Fruit fly (Drosophila melanogaster): Measurements from ENCODE around the gene Ipp.

Ipp gene

dm6 chr3R:13984922-13985581 is 26.5 kb downstream of the Ipp start (continued):
- peak; percentile 58 for TF ChIP-seq CG8359 (GFP tag; optimal IDR thresholded peaks at IDR 0.05; ENCODE audit: borderline replicate concordance)
- TF ChIP-seq CG7839 (tag; optimal IDR thresholded peaks at IDR 0.05), result peak; percentile 70
- peak; percentile 36 for TF ChIP-seq lab (GFP tag; optimal IDR thresholded peaks at IDR 0.05)
- no peak for TF ChIP-seq Tbp (GFP tag; optimal IDR thresholded peaks at IDR 0.05)
- TF ChIP-seq CG15696 (tag; optimal IDR thresholded peaks at IDR 0.05), result peak; percentile 97
- no peak for TF ChIP-seq MESR4 (GFP tag; optimal IDR thresholded peaks at IDR 0.05)
- no peak for TF ChIP-seq sd (tag; optimal IDR thresholded peaks at IDR 0.05)
- TF ChIP-seq CG11723 (GFP tag; optimal IDR thresholded peaks at IDR 0.05), result peak; percentile 36
- peak; percentile 74 for TF ChIP-seq Ssrp (tag; optimal IDR thresholded peaks at IDR 0.05)
- peak; percentile 16 for TF ChIP-seq trh (GFP tag; optimal IDR thresholded peaks at IDR 0.05)
- peak; percentile 23 for TF ChIP-seq en (GFP tag; optimal IDR thresholded peaks at IDR 0.05)
- TF ChIP-seq Elba2 (GFP tag; optimal IDR thresholded peaks at IDR 0.05), result peak; percentile 69
- TF ChIP-seq CG1832 (GFP tag; optimal IDR thresholded peaks at IDR 0.05), result no peak
- TF ChIP-seq Hmr (GFP tag; optimal IDR thresholded peaks at IDR 0.05), result peak; percentile 23
- TF ChIP-seq CG17359 (tag; optimal IDR thresholded peaks at IDR 0.05), result peak; percentile 72
- no peak for TF ChIP-seq cas (GFP tag; IDR thresholded peaks at IDR 0.05)
- peak; percentile 39; the same call in 1 of the 2 replicates for TF ChIP-seq CG9215 (GFP tag; IDR thresholded peaks at IDR 0.05)
- no peak for TF ChIP-seq her (GFP tag; optimal IDR thresholded peaks at IDR 0.05)
- no peak for TF ChIP-seq CG4282 (GFP tag; optimal IDR thresholded peaks at IDR 0.05)
- no peak for TF ChIP-seq dimm (GFP tag; IDR thresholded peaks at IDR 0.05)
- TF ChIP-seq Doc3 (GFP tag; IDR thresholded peaks at IDR 0.05; ENCODE audit: partially characterized antibody), result no peak
- TF ChIP-seq CG6854 (GFP tag; optimal IDR thresholded peaks at IDR 0.05), result peak; percentile 43
- TF ChIP-seq CG8765 (GFP tag; IDR thresholded peaks at IDR 0.05), result peak; percentile 54; the same call in 1 of the 2 replicates
- no peak for TF ChIP-seq hb (GFP tag; IDR thresholded peaks at IDR 0.05; ENCODE audit: partially characterized antibody)
- peak; percentile 1 for TF ChIP-seq lbe (GFP tag; optimal IDR thresholded peaks at IDR 0.05)
- TF ChIP-seq ken (GFP tag; IDR thresholded peaks at IDR 0.05), result peak; percentile 30; the same call in 1 of the 3 replicates
- no peak for TF ChIP-seq bbx (GFP tag; IDR thresholded peaks at IDR 0.05; ENCODE audit: partially characterized antibody)
- TF ChIP-seq tgo (GFP tag; IDR thresholded peaks at IDR 0.05), result peak; percentile 64
- peak; percentile 33 for TF ChIP-seq btn (GFP tag; optimal IDR thresholded peaks at IDR 0.05)
- TF ChIP-seq maf-S (GFP tag; optimal IDR thresholded peaks at IDR 0.05), result peak; percentile 49
- TF ChIP-seq unc-4 (GFP tag; IDR thresholded peaks at IDR 0.05; ENCODE audit: partially characterized antibody), result no peak
- no peak for TF ChIP-seq MBD-R2 (GFP tag; IDR thresholded peaks at IDR 0.05)
- no peak for TF ChIP-seq chinmo (GFP tag; IDR thresholded peaks at IDR 0.05; ENCODE audit: partially characterized antibody)
- TF ChIP-seq crc (GFP tag; optimal IDR thresholded peaks at IDR 0.05), result no peak
- no peak for TF ChIP-seq Hey (tag; optimal IDR thresholded peaks at IDR 0.05)
- no peak for TF ChIP-seq pzg (GFP tag; optimal IDR thresholded peaks at IDR 0.05)
- peak; percentile 97 for TF ChIP-seq sens (GFP tag)
- TF ChIP-seq esg (GFP tag; conservative IDR thresholded peaks at IDR 0.05), result peak; percentile 57
- no peak for TF ChIP-seq CG13894 (tag; optimal IDR thresholded peaks at IDR 0.05)
- no peak for TF ChIP-seq pho (GFP tag; optimal IDR thresholded peaks at IDR 0.05)
- no peak for TF ChIP-seq ham (GFP tag; IDR thresholded peaks at IDR 0.05)
- peak; percentile 60 for TF ChIP-seq CG10654 (GFP tag; optimal IDR thresholded peaks at IDR 0.05)
- TF ChIP-seq CG12071 (GFP tag; optimal IDR thresholded peaks at IDR 0.05), result no peak
- TF ChIP-seq Rfx (GFP tag; IDR thresholded peaks at IDR 0.05), result no peak
- no peak for TF ChIP-seq shn (GFP tag; optimal IDR thresholded peaks at IDR 0.05)
- peak; percentile 75 for TF ChIP-seq CG13775 (GFP tag; optimal IDR thresholded peaks at IDR 0.05)
- TF ChIP-seq CG9932 (GFP tag; IDR thresholded peaks at IDR 0.05), result no peak
- TF ChIP-seq BtbVII (GFP tag; optimal IDR thresholded peaks at IDR 0.05), result peak; percentile 25
- TF ChIP-seq CkIIα-i1 (GFP tag; IDR thresholded peaks at IDR 0.05), result no peak
- peak; percentile 38 for TF ChIP-seq Meics (GFP tag; optimal IDR thresholded peaks at IDR 0.05)
